Worm (Caenorhabditis elegans) whole organism, late embryonic: ENCODE data around the gene srh-222.

Experiments used
- C08G9.2 ChIP-seq: sonication (generic microtip); optimal IDR thresholded peaks from 2 replicates; lab custom pipeline; 2016; ENCODE audit warnings: mild to moderate bottlenecking, missing genetic modification characterization, moderate library complexity, missing compliant biosample characterization
- C38D4.7 ChIP-seq: fragments of 200-800 bp; sonication (Bioruptor generic); optimal IDR thresholded peaks from 2 replicates; lab custom pipeline; 2018; ENCODE audit warnings: mild to moderate bottlenecking, missing genetic modification characterization, moderate library complexity, missing compliant biosample characterization
- K09A11.1 ChIP-seq: sonication (generic microtip); optimal IDR thresholded peaks from 2 replicates; lab custom pipeline; 2017; ENCODE audit warnings: antibody characterized with exemption, mild to moderate bottlenecking, missing genetic modification characterization, missing compliant biosample characterization; ENCODE audit not compliant: insufficient read depth
- T23F11.4 ChIP-seq: fragments of 200-800 bp; sonication (Bioruptor generic); optimal IDR thresholded peaks from 2 replicates; lab custom pipeline; 2018; ENCODE audit warnings: mild to moderate bottlenecking, missing genetic modification characterization, missing compliant biosample characterization
- Y22D7AL.16 ChIP-seq: sonication (generic microtip); optimal IDR thresholded peaks from 2 replicates; lab custom pipeline; 2016; ENCODE audit warnings: missing genetic modification characterization, missing compliant biosample characterization
- ahr-1 ChIP-seq: sonication (generic microtip); optimal IDR thresholded peaks from 2 replicates; lab custom pipeline; 2016; ENCODE audit warnings: missing genetic modification characterization, missing compliant biosample characterization
- ceh-14 ChIP-seq: sonication (generic microtip); optimal IDR thresholded peaks from 2 replicates; lab custom pipeline; 2016; ENCODE audit warnings: missing genotype, missing genetic modification characterization, missing compliant biosample characterization
- ceh-18 ChIP-seq: sonication (generic microtip); optimal IDR thresholded peaks from 2 replicates; lab custom pipeline; 2016; ENCODE audit warnings: missing genetic modification characterization, missing compliant biosample characterization
- ceh-19 ChIP-seq: fragments of 200-800 bp; sonication (Bioruptor generic); optimal IDR thresholded peaks from 2 replicates; lab custom pipeline; 2018; ENCODE audit warnings: mild to moderate bottlenecking, missing genetic modification characterization, missing compliant biosample characterization
- ceh-22 ChIP-seq: sonication (generic microtip); optimal IDR thresholded peaks from 2 replicates; lab custom pipeline; 2017; ENCODE audit warnings: missing biosample characterization, missing genetic modification characterization
- ceh-24 ChIP-seq: sonication (generic microtip); optimal IDR thresholded peaks from 2 replicates; lab custom pipeline; 2016; ENCODE audit warnings: mild to moderate bottlenecking, missing genetic modification characterization, missing compliant biosample characterization
- ceh-30 ChIP-seq: fragments of 150-350 bp; optimal IDR thresholded peaks from 2 replicates; lab custom pipeline; 2014; ENCODE audit warnings: missing biosample characterization, missing genetic modification characterization
- ceh-34 ChIP-seq: sonication (generic microtip); optimal IDR thresholded peaks from 2 replicates; lab custom pipeline; 2016; ENCODE audit warnings: mild to moderate bottlenecking, missing genetic modification characterization, missing compliant biosample characterization
- ceh-48 ChIP-seq: sonication (generic microtip); optimal IDR thresholded peaks from 2 replicates; lab custom pipeline; 2016; ENCODE audit warnings: missing genetic modification characterization, inconsistent platforms, missing compliant biosample characterization
- ceh-9 ChIP-seq: sonication (generic microtip); optimal IDR thresholded peaks from 2 replicates; lab custom pipeline; 2016; ENCODE audit warnings: mild to moderate bottlenecking, missing genetic modification characterization, inconsistent platforms, missing compliant biosample characterization
- che-1 ChIP-seq: sonication (generic microtip); optimal IDR thresholded peaks from 2 replicates; lab custom pipeline; 2016; ENCODE audit warnings: mild to moderate bottlenecking, missing genetic modification characterization, missing compliant biosample characterization
- elt-2 ChIP-seq: sonication (generic microtip); optimal IDR thresholded peaks from 2 replicates; lab custom pipeline; 2016; ENCODE audit warnings: missing genetic modification reagents, missing genetic modification characterization, missing compliant biosample characterization
- elt-4 ChIP-seq: sonication (generic microtip); optimal IDR thresholded peaks from 2 replicates; lab custom pipeline; 2016; ENCODE audit warnings: missing genetic modification characterization, missing compliant biosample characterization
- eyg-1 ChIP-seq: sonication (generic microtip); optimal IDR thresholded peaks from 2 replicates; lab custom pipeline; 2016; ENCODE audit warnings: missing genotype, missing genetic modification characterization, missing compliant biosample characterization
- fax-1 ChIP-seq: sonication (generic microtip); optimal IDR thresholded peaks from 2 replicates; lab custom pipeline; 2016; ENCODE audit warnings: missing genotype, missing genetic modification characterization, missing compliant biosample characterization
- fkh-10 ChIP-seq: fragments of 150-350 bp; optimal IDR thresholded peaks from 2 replicates; lab custom pipeline; 2014; ENCODE audit warnings: missing biosample characterization, missing genetic modification reagents, missing genetic modification characterization
- gmeb-2 ChIP-seq: sonication (generic microtip); optimal IDR thresholded peaks from 2 replicates; lab custom pipeline; 2016; ENCODE audit warnings: missing genetic modification characterization, inconsistent platforms, missing compliant biosample characterization
- hlh-6 ChIP-seq: sonication (generic microtip); optimal IDR thresholded peaks from 2 replicates; lab custom pipeline; 2016; ENCODE audit warnings: missing genotype, missing genetic modification characterization, missing compliant biosample characterization
- hlh-8 ChIP-seq: sonication (generic microtip); optimal IDR thresholded peaks from 2 replicates; lab custom pipeline; 2016; ENCODE audit warnings: missing genotype, missing genetic modification characterization, missing compliant biosample characterization
- lim-6 ChIP-seq: sonication (generic microtip); optimal IDR thresholded peaks from 2 replicates; lab custom pipeline; 2016; ENCODE audit warnings: missing genetic modification characterization, missing compliant biosample characterization
- madf-2 ChIP-seq: sonication (generic microtip); optimal IDR thresholded peaks from 2 replicates; lab custom pipeline; 2017; ENCODE audit warnings: missing genetic modification characterization, missing compliant biosample characterization
- nfya-1 ChIP-seq: sonication (generic microtip); optimal IDR thresholded peaks from 2 replicates; lab custom pipeline; 2017; ENCODE audit warnings: missing genetic modification characterization, mild to moderate bottlenecking, missing compliant biosample characterization, antibody characterized with exemption, moderate library complexity
- nhr-11 ChIP-seq: fragments of 150-350 bp; optimal IDR thresholded peaks from 2 replicates; lab custom pipeline; 2014; ENCODE audit warnings: missing biosample characterization, missing genetic modification characterization
- nhr-232 ChIP-seq: sonication (generic microtip); optimal IDR thresholded peaks from 2 replicates; lab custom pipeline; 2016; ENCODE audit warnings: missing genetic modification characterization, missing compliant biosample characterization
- pag-3 ChIP-seq: sonication (generic microtip); optimal IDR thresholded peaks from 2 replicates; lab custom pipeline; 2016; ENCODE audit warnings: missing compliant biosample characterization, missing genetic modification characterization, borderline replicate concordance
- pat-9 ChIP-seq: fragments of 200-800 bp; sonication (Bioruptor generic); optimal IDR thresholded peaks from 2 replicates; lab custom pipeline; 2018; ENCODE audit warnings: mild to moderate bottlenecking, missing genetic modification characterization, moderate library complexity, missing compliant biosample characterization
- pax-1 ChIP-seq: fragments of 150-350 bp; optimal IDR thresholded peaks from 2 replicates; lab custom pipeline; 2014; ENCODE audit warnings: missing biosample characterization, missing genetic modification characterization
- pha-4 ChIP-seq: fragments of 150-350 bp; optimal IDR thresholded peaks from 2 replicates; lab custom pipeline; 2018; ENCODE audit warnings: missing biosample characterization, missing genetic modification reagents, missing genetic modification characterization
- pqm-1 ChIP-seq: sonication (generic microtip); optimal IDR thresholded peaks from 2 replicates; lab custom pipeline; 2016; ENCODE audit warnings: missing genetic modification characterization, missing compliant biosample characterization
- ref-2 ChIP-seq: sonication (generic microtip); optimal IDR thresholded peaks from 2 replicates; lab custom pipeline; 2016; ENCODE audit warnings: missing genetic modification characterization, missing compliant biosample characterization
- sdc-2 ChIP-seq: sonication (generic microtip); optimal IDR thresholded peaks from 2 replicates; lab custom pipeline; 2016; ENCODE audit warnings: missing genotype, missing genetic modification characterization, missing compliant biosample characterization
- sox-2 ChIP-seq: fragments of 200-800 bp; sonication (Bioruptor generic); IDR thresholded peaks from 2 replicates; pipeline ENCODE4 v1.3.6; 2022; ENCODE audit warnings: missing genetic modification reagents, missing genetic modification characterization, missing compliant biosample characterization
- sox-4 ChIP-seq: sonication (generic microtip); optimal IDR thresholded peaks from 2 replicates; lab custom pipeline; 2017; ENCODE audit warnings: mild to moderate bottlenecking, missing genetic modification characterization, inconsistent platforms, missing compliant biosample characterization
- syd-9 ChIP-seq: sonication (generic microtip); optimal IDR thresholded peaks from 2 replicates; lab custom pipeline; 2016; ENCODE audit warnings: mild to moderate bottlenecking, missing genetic modification characterization, moderate library complexity, missing compliant biosample characterization
- tbx-7 ChIP-seq: sonication (generic microtip); optimal IDR thresholded peaks from 2 replicates; lab custom pipeline; 2016; ENCODE audit warnings: missing genotype, missing genetic modification characterization, missing compliant biosample characterization
- ttx-3 ChIP-seq: sonication (generic microtip); optimal IDR thresholded peaks from 2 replicates; lab custom pipeline; 2016; ENCODE audit warnings: missing genetic modification reagents, missing genetic modification characterization, missing compliant biosample characterization
- unc-3 ChIP-seq, 2 experiments: fragments of 200-800 bp in 1 of 2; sonication (Bioruptor generic) in 1 of 2; sonication (generic microtip) in 1 of 2; conservative IDR thresholded peaks in 1 of 2; optimal IDR thresholded peaks in 1 of 2; 2 replicates each; pipeline versions ENCODE4 v1.3.6 to Lab custom; 2016 to 2022; ENCODE audit warnings: missing compliant biosample characterization in 2 of 2, missing genetic modification characterization in 2 of 2, missing genetic modification reagents in 1 of 2
- zip-5 ChIP-seq: sonication (generic microtip); optimal IDR thresholded peaks from 2 replicates; lab custom pipeline; 2016; ENCODE audit warnings: missing genetic modification characterization, missing compliant biosample characterization
- ztf-16 ChIP-seq: sonication (generic microtip); optimal IDR thresholded peaks from 2 replicates; lab custom pipeline; 2017; ENCODE audit warnings: missing genetic modification characterization, missing compliant biosample characterization

srh-222 gene

ce11 chrIV:4008440-4008839 is 28.8 kb downstream of the srh-222 start:
- TF ChIP-seq C38D4.7 (GFP tag; lab: Kevin White, UChicago) (no peak), nfya-1 (no peak), ceh-14 (tag; lab: Kevin White, UChicago) (no peak), pax-1 (no peak), fax-1 (tag; lab: Kevin White, UChicago) (no peak), ceh-9 (no peak), ceh-48 (no peak), lim-6 (tag; lab: Kevin White, UChicago) (no peak), ref-2 (tag; lab: Kevin White, UChicago) (no peak), unc-3 (GFP tag; conservative IDR thresholded peaks at IDR 0.05; lab: Robert Waterston, UW) (no peak), unc-3 (tag; optimal IDR thresholded peaks at IDR 0.05; lab: Kevin White, UChicago) (no peak), ceh-19 (no peak), hlh-6 (no peak), pqm-1 (tag; lab: Kevin White, UChicago) (no peak), nhr-11 (tag; lab: Kevin White, UChicago) (no peak)
- TF ChIP-seq, all 69 proteins: peak for 0

ce11 chrIV:4009923-4010322 is 30.3 kb downstream of the srh-222 start:
- TF ChIP-seq pag-3 (tag; lab: Kevin White, UChicago), result no peak
- no peak for TF ChIP-seq ref-2 (tag; lab: Kevin White, UChicago)
- TF ChIP-seq ztf-16 (tag; lab: Kevin White, UChicago), result no peak
- no peak for TF ChIP-seq T23F11.4 (GFP tag; lab: Kevin White, UChicago)
- no peak for TF ChIP-seq tbx-7
- TF ChIP-seq ceh-22 (tag; lab: Kevin White, UChicago), result no peak
- TF ChIP-seq eyg-1, result no peak
- TF ChIP-seq fkh-10, result no peak
- TF ChIP-seq ahr-1 (tag; lab: Kevin White, UChicago), result no peak
- no peak for TF ChIP-seq ceh-34
- TF ChIP-seq ceh-30 (tag; lab: Kevin White, UChicago), result no peak
- no peak for TF ChIP-seq hlh-8

- TF ChIP-seq gmeb-2 (tag; lab: Kevin White, UChicago) (no peak), lim-6 (tag; lab: Kevin White, UChicago) (no peak), tbx-7 (no peak), syd-9 (tag; lab: Kevin White, UChicago) (no peak), nhr-232 (tag; lab: Kevin White, UChicago) (no peak), che-1 (tag; lab: Kevin White, UChicago) (no peak), ceh-24 (no peak)
These were observed 34.0 kb downstream of the srh-222 start for ce11 chrIV:4013621-4014020.

- TF ChIP-seq madf-2 (no peak), K09A11.1 (tag; lab: Kevin White, UChicago) (no peak), pqm-1 (tag; lab: Kevin White, UChicago) (no peak), ceh-48 (no peak), ttx-3 (tag; lab: Kevin White, UChicago) (no peak), zip-5 (tag; lab: Kevin White, UChicago) (no peak), sox-2 (GFP tag; lab: Robert Waterston, UW) (no peak), pha-4 (tag; lab: Kevin White, UChicago) (no peak), pax-1 (no peak), C08G9.2 (tag; lab: Kevin White, UChicago) (no peak), Y22D7AL.16 (tag; lab: Kevin White, UChicago) (no peak), pat-9 (tag; lab: Kevin White, UChicago) (no peak), elt-4 (no peak), elt-2 (no peak), ceh-18 (tag; lab: Kevin White, UChicago) (no peak), sdc-2 (tag; lab: Kevin White, UChicago) (no peak), sox-4 (tag; lab: Kevin White, UChicago) (no peak)
These were observed 34.8 kb downstream of the srh-222 start for ce11 chrIV:4014341-4014826.
